Worm (Caenorhabditis elegans) whole organism, L1 larva: ENCODE results near the gene F55E10.4.
A peak's percentile ranks its signal among the peaks of the same experiment; 100 is the strongest.

Experiments used
- C34B4.2 ChIP-seq: sonication (generic microtip); optimal IDR thresholded peaks from 2 replicates; lab custom pipeline; 2017; ENCODE audit warnings: mild to moderate bottlenecking, missing genetic modification characterization, missing compliant biosample characterization
- aha-1 ChIP-seq: fragments of 150-350 bp; optimal IDR thresholded peaks from 2 replicates; lab custom pipeline; 2014; ENCODE audit warnings: missing biosample characterization, missing genetic modification characterization
- ama-1 ChIP-seq: fragments of 150-350 bp; optimal IDR thresholded peaks from 2 replicates; lab custom pipeline; 2014
- ceh-63 ChIP-seq: fragments of 200-800 bp; sonication (Bioruptor generic); optimal IDR thresholded peaks from 2 replicates; lab custom pipeline; 2018; ENCODE audit warnings: mild to moderate bottlenecking, missing genetic modification characterization, missing compliant biosample characterization
- ceh-82 ChIP-seq, 3 experiments: fragments of 150-350 bp in 1 of 3; sonication (generic microtip) in 2 of 3; optimal IDR thresholded peaks; 2 replicates each; lab custom pipeline; 2014 to 2017; ENCODE audit warnings: missing biosample characterization in 3 of 3, missing genetic modification characterization in 3 of 3
- ceh-90 ChIP-seq: sonication (generic microtip); optimal IDR thresholded peaks from 2 replicates; lab custom pipeline; 2016; ENCODE audit warnings: missing genetic modification characterization, missing compliant biosample characterization
- efl-1 ChIP-seq, 4 experiments: fragments of 150-350 bp; optimal IDR thresholded peaks in 3 of 4; peaks in 1 of 4; 1 replicate in 1 of 4; 2 replicates in 3 of 4; lab custom pipeline; 2014; ENCODE audit warnings: missing biosample characterization in 2 of 4, missing genetic modification characterization in 2 of 4, missing genetic modification reagents in 2 of 4
- egl-13 ChIP-seq: sonication (generic microtip); optimal IDR thresholded peaks from 2 replicates; lab custom pipeline; 2016; ENCODE audit warnings: missing genotype, missing genetic modification reagents, missing genetic modification characterization, missing compliant biosample characterization
- egl-27 ChIP-seq, 2 experiments: fragments of 150-350 bp in 1 of 2; sonication (generic microtip); optimal IDR thresholded peaks; 3 replicates each; lab custom pipeline; 2017 to 2018; ENCODE audit warnings: missing biosample characterization in 2 of 2, missing genetic modification characterization in 2 of 2, missing genetic modification reagents in 2 of 2
- elt-3 ChIP-seq, 6 experiments: fragments of 150-350 bp in 1 of 6; sonication (generic microtip); optimal IDR thresholded peaks; 2 replicates each; lab custom pipeline; 2017 to 2018; ENCODE audit warnings: missing biosample characterization in 6 of 6, missing genetic modification characterization in 6 of 6, inconsistent platforms in 1 of 6
- ets-5 ChIP-seq: fragments of 200-800 bp; sonication (Bioruptor generic); IDR thresholded peaks from 2 replicates; pipeline ENCODE4 v1.3.6; 2022; ENCODE audit warnings: missing genetic modification characterization, missing compliant biosample characterization
- fkh-10 ChIP-seq: sonication (generic microtip); optimal IDR thresholded peaks from 2 replicates; lab custom pipeline; 2017; ENCODE audit warnings: missing biosample characterization, missing genetic modification reagents, missing genetic modification characterization
- fkh-8 ChIP-seq: sonication (generic microtip); optimal IDR thresholded peaks from 2 replicates; lab custom pipeline; 2016; ENCODE audit warnings: mild to moderate bottlenecking, missing genetic modification characterization, missing compliant biosample characterization
- fos-1 ChIP-seq: fragments of 150-350 bp; optimal IDR thresholded peaks from 2 replicates; lab custom pipeline; 2014; ENCODE audit warnings: missing biosample characterization, missing genetic modification characterization
- hlh-4 ChIP-seq: sonication (generic microtip); optimal IDR thresholded peaks from 2 replicates; lab custom pipeline; 2016; ENCODE audit warnings: mild to moderate bottlenecking, missing genetic modification characterization, missing compliant biosample characterization
- hpl-2 ChIP-seq: fragments of 150-350 bp; optimal IDR thresholded peaks from 2 replicates; lab custom pipeline; 2014; ENCODE audit warnings: missing biosample characterization, missing genetic modification reagents, missing genetic modification characterization
- irx-1 ChIP-seq: sonication (generic microtip); optimal IDR thresholded peaks from 2 replicates; lab custom pipeline; 2016; ENCODE audit warnings: missing genetic modification characterization, missing compliant biosample characterization
- jun-1 ChIP-seq: fragments of 150-350 bp; optimal IDR thresholded peaks from 2 replicates; lab custom pipeline; 2014; ENCODE audit warnings: missing biosample characterization, missing genetic modification reagents, missing genetic modification characterization
- lin-13 ChIP-seq: fragments of 150-350 bp; optimal IDR thresholded peaks from 2 replicates; lab custom pipeline; 2014; ENCODE audit warnings: missing biosample characterization, missing genetic modification reagents, missing genetic modification characterization
- lin-14 ChIP-seq: fragments of 200-800 bp; sonication (Bioruptor generic); optimal IDR thresholded peaks from 2 replicates; lab custom pipeline; 2018; ENCODE audit warnings: mild to moderate bottlenecking, missing genetic modification characterization, moderate library complexity, missing compliant biosample characterization
- lin-15B ChIP-seq: fragments of 150-350 bp; sonication (generic microtip); optimal IDR thresholded peaks from 3 replicates; lab custom pipeline; 2014; ENCODE audit warnings: missing biosample characterization, missing genetic modification characterization
- lin-35 ChIP-seq, 2 experiments: fragments of 150-350 bp; optimal IDR thresholded peaks; 2 replicates each; lab custom pipeline; 2014; ENCODE audit warnings: missing biosample characterization in 2 of 2, missing genetic modification characterization in 2 of 2, missing genetic modification reagents in 2 of 2
- lir-3 ChIP-seq: sonication (generic microtip); optimal IDR thresholded peaks from 2 replicates; lab custom pipeline; 2016; ENCODE audit warnings: mild to moderate bottlenecking, missing genetic modification characterization, moderate library complexity, missing compliant biosample characterization; ENCODE audit not compliant: poor library complexity
- mab-9 ChIP-seq: fragments of 200-800 bp; sonication (Bioruptor generic); IDR thresholded peaks from 2 replicates; pipeline ENCODE4 v1.3.6; 2022; ENCODE audit warnings: missing genetic modification reagents, missing genetic modification characterization, missing compliant biosample characterization
- mep-1 ChIP-seq: fragments of 150-350 bp; optimal IDR thresholded peaks from 2 replicates; lab custom pipeline; 2014; ENCODE audit warnings: missing biosample characterization, missing genetic modification characterization
- nhr-19 ChIP-seq: fragments of 200-800 bp; sonication (Bioruptor generic); conservative IDR thresholded peaks from 2 replicates; pipeline ENCODE4 v1.3.6; 2022; ENCODE audit warnings: missing genetic modification characterization, missing compliant biosample characterization
- nhr-20 ChIP-seq: sonication (generic microtip); optimal IDR thresholded peaks from 2 replicates; lab custom pipeline; 2016; ENCODE audit warnings: mild to moderate bottlenecking, missing genetic modification characterization, missing compliant biosample characterization
- nhr-28 ChIP-seq: fragments of 150-350 bp; optimal IDR thresholded peaks from 2 replicates; lab custom pipeline; 2014; ENCODE audit warnings: missing biosample characterization, missing genetic modification characterization
- nhr-47 ChIP-seq: sonication (generic microtip); optimal IDR thresholded peaks from 2 replicates; lab custom pipeline; 2016; ENCODE audit warnings: mild to moderate bottlenecking, missing genetic modification characterization, moderate library complexity, missing compliant biosample characterization
- nhr-76 ChIP-seq: sonication (generic microtip); optimal IDR thresholded peaks from 2 replicates; lab custom pipeline; 2017; ENCODE audit warnings: missing biosample characterization, missing genetic modification characterization
- nhr-77 ChIP-seq: fragments of 150-350 bp; optimal IDR thresholded peaks from 2 replicates; lab custom pipeline; 2014; ENCODE audit warnings: missing biosample characterization, missing genetic modification characterization
- nhr-90 ChIP-seq: sonication (generic microtip); optimal IDR thresholded peaks from 2 replicates; lab custom pipeline; 2016; ENCODE audit warnings: mild to moderate bottlenecking, missing genetic modification characterization, missing compliant biosample characterization; ENCODE audit not compliant: poor library complexity
- pag-3 ChIP-seq: sonication (generic microtip); optimal IDR thresholded peaks from 2 replicates; lab custom pipeline; 2017; ENCODE audit warnings: missing genetic modification characterization, mild to moderate bottlenecking, missing compliant biosample characterization, antibody characterized with exemption, borderline replicate concordance; ENCODE audit not compliant: insufficient read depth
- pax-3 ChIP-seq: fragments of 200-800 bp; sonication (Bioruptor generic); optimal IDR thresholded peaks from 2 replicates; lab custom pipeline; 2018; ENCODE audit warnings: mild to moderate bottlenecking, missing genetic modification characterization, moderate library complexity, missing compliant biosample characterization
- pqm-1 ChIP-seq: sonication (generic microtip); optimal IDR thresholded peaks from 3 replicates; lab custom pipeline; 2017; ENCODE audit warnings: missing biosample characterization, missing genetic modification characterization
- snu-23 ChIP-seq: sonication (generic microtip); optimal IDR thresholded peaks from 2 replicates; lab custom pipeline; 2016; ENCODE audit warnings: missing genetic modification characterization, missing compliant biosample characterization
- sptf-1 ChIP-seq: fragments of 150-350 bp; optimal IDR thresholded peaks from 2 replicates; lab custom pipeline; 2014; ENCODE audit warnings: missing biosample characterization, missing genetic modification characterization
- sup-37 ChIP-seq: fragments of 200-800 bp; sonication (Bioruptor generic); optimal IDR thresholded peaks from 2 replicates; lab custom pipeline; 2018; ENCODE audit warnings: mild to moderate bottlenecking, missing genetic modification characterization, missing compliant biosample characterization
- swsn-7 ChIP-seq: sonication (generic microtip); optimal IDR thresholded peaks from 2 replicates; lab custom pipeline; 2016; ENCODE audit warnings: missing genetic modification characterization, missing compliant biosample characterization
- tlp-1 ChIP-seq: fragments of 150-350 bp; optimal IDR thresholded peaks from 2 replicates; lab custom pipeline; 2014; ENCODE audit warnings: missing biosample characterization, missing genetic modification characterization
- unc-130 ChIP-seq: fragments of 150-350 bp; optimal IDR thresholded peaks from 2 replicates; lab custom pipeline; 2017; ENCODE audit warnings: missing biosample characterization, missing genetic modification characterization, inconsistent platforms
- unc-30 ChIP-seq: sonication (generic microtip); optimal IDR thresholded peaks from 2 replicates; lab custom pipeline; 2017; ENCODE audit warnings: missing biosample characterization, missing genetic modification characterization
- unc-86 ChIP-seq: sonication (generic microtip); optimal IDR thresholded peaks from 2 replicates; lab custom pipeline; 2016; ENCODE audit warnings: missing genetic modification characterization, missing compliant biosample characterization
- vab-15 ChIP-seq: sonication (generic microtip); optimal IDR thresholded peaks from 2 replicates; lab custom pipeline; 2017; ENCODE audit warnings: missing genotype, mild to moderate bottlenecking, missing genetic modification characterization, missing compliant biosample characterization
- zag-1 ChIP-seq: fragments of 150-350 bp; optimal IDR thresholded peaks from 2 replicates; lab custom pipeline; 2014; ENCODE audit warnings: missing biosample characterization, missing genetic modification characterization
- zip-4 ChIP-seq: fragments of 200-800 bp; sonication (Bioruptor generic); optimal IDR thresholded peaks from 2 replicates; lab custom pipeline; 2018; ENCODE audit warnings: mild to moderate bottlenecking, missing genetic modification characterization, moderate library complexity, missing compliant biosample characterization
- ztf-4 ChIP-seq: fragments of 150-350 bp; optimal IDR thresholded peaks from 2 replicates; lab custom pipeline; 2014; ENCODE audit warnings: missing biosample characterization, missing genetic modification characterization

The F55E10.4 gene

DNA sequence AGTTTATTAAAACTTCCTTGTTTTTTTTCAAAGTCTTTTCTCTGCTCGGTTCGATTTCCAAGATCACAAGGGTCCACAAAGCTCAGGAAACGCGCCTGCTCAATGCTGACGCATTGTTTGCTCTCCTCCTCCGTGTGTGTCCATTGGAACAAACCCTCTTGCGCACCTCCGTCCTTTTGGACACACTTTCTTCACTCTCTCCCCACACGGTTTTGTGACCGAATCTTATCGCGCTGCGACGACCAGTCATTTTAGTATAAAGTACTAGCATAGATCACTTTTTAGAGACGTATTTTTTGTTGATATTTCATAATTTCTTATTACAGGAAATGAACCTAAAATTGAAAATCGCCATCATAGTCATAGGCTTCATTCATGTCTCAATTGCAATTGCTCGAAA, 40.5 kb upstream of the F55E10.4 start (continued):
- TF ChIP-seq sup-37 (GFP tag; lab: Kevin White, UChicago) (peak; percentile 42), fkh-8 (tag; lab: Kevin White, UChicago) (peak; percentile 80), egl-13 (tag; lab: Kevin White, UChicago) (peak; percentile 54), nhr-19 (GFP tag; lab: Robert Waterston, UW) (peak; percentile 85), zag-1 (tag; lab: Kevin White, UChicago) (no peak), lin-35 (GFP tag; optimal IDR thresholded peaks at IDR 0.05; lab: Kevin White, UChicago) (peak; percentile 68 to 80), hlh-4 (tag; lab: Kevin White, UChicago) (no peak), tlp-1 (tag; lab: Kevin White, UChicago) (no peak), ets-5 (no peak), nhr-77 (tag; lab: Kevin White, UChicago) (peak; percentile 69), C34B4.2 (no peak), fkh-10 (GFP tag; lab: Kevin White, UChicago) (peak; percentile 60), zip-4 (GFP tag; lab: Kevin White, UChicago) (peak; percentile 16), pag-3 (tag; lab: Kevin White, UChicago) (no peak), nhr-76 (tag; lab: Kevin White, UChicago) (no peak), jun-1 (tag; lab: Kevin White, UChicago) (peak; percentile 67), fos-1 (tag; lab: Kevin White, UChicago) (peak; percentile 15), ztf-4 (tag; lab: Kevin White, UChicago) (peak; percentile 64), hpl-2 (GFP tag; lab: Kevin White, UChicago) (no peak), pax-3 (tag; lab: Kevin White, UChicago) (peak; percentile 21), irx-1 (peak; percentile 71), vab-15 (no peak), nhr-47 (peak; percentile 86), aha-1 (tag; lab: Kevin White, UChicago) (peak; percentile 30), unc-130 (tag; lab: Kevin White, UChicago) (peak; percentile 33), sptf-1 (tag; lab: Kevin White, UChicago) (no peak), unc-86 (tag; lab: Kevin White, UChicago) (peak; percentile 73), elt-3 (tag; optimal IDR thresholded peaks at IDR 0.05; lab: Kevin White, UChicago) (peak in 1 of 6 experiments; percentile 34), ama-1 (lab: Kevin White, UChicago) (no peak), lin-14 (peak; percentile 93), nhr-28 (tag; lab: Kevin White, UChicago) (no peak), mab-9 (GFP tag; lab: Robert Waterston, UW) (peak; percentile 59), snu-23 (GFP tag; lab: Kevin White, UChicago) (peak; percentile 80), ceh-90 (tag; lab: Kevin White, UChicago) (no peak), ceh-63 (GFP tag; lab: Kevin White, UChicago) (no peak), mep-1 (tag; lab: Kevin White, UChicago) (peak; percentile 78), swsn-7 (tag; lab: Kevin White, UChicago) (peak; percentile 83), nhr-90 (peak; percentile 80), pqm-1 (tag; lab: Kevin White, UChicago) (no peak), nhr-20 (peak; percentile 85), efl-1 (optimal IDR thresholded peaks at IDR 0.05; lab: Kevin White, UChicago) (peak; percentile 61 to 68), efl-1 (GFP tag; optimal IDR thresholded peaks at IDR 0.05 in 1 of 2; lab: Kevin White, UChicago) (peak; percentile 58 to 97), unc-30 (tag; lab: Kevin White, UChicago) (no peak), lin-15B (tag; lab: Kevin White, UChicago) (peak; percentile 44), lin-13 (GFP tag; lab: Kevin White, UChicago) (peak; percentile 73), egl-27 (tag; optimal IDR thresholded peaks at IDR 0.05; lab: Kevin White, UChicago) (no peak), ceh-82 (tag; optimal IDR thresholded peaks at IDR 0.05; lab: Kevin White, UChicago) (peak; percentile 46 to 88 (median 62)), lir-3 (tag; lab: Kevin White, UChicago) (no peak)
